Worm (Caenorhabditis elegans) whole organism, midembryonic: ENCODE measurements around the gene T19C4.1.

Experiments
- T22C8.4 ChIP-seq: fragments of 200-800 bp; sonication (Bioruptor generic); IDR thresholded peaks from 2 replicates; pipeline ENCODE4 v1.3.6; 2022; ENCODE audit warnings: missing genetic modification characterization, missing compliant biosample characterization
- flt-1 ChIP-seq: fragments of 200-800 bp; sonication (Bioruptor generic); IDR thresholded peaks from 2 replicates; pipeline ENCODE4 v1.3.6; 2022; ENCODE audit warnings: missing genetic modification characterization, missing compliant biosample characterization
- ztf-29 ChIP-seq: fragments of 200-800 bp; sonication (Bioruptor generic); IDR thresholded peaks from 2 replicates; pipeline ENCODE4 v1.3.6; 2022; ENCODE audit warnings: missing genetic modification reagents, missing genetic modification characterization, missing compliant biosample characterization

ce11 chrV:11119294-11119755 lies 30.2 kb upstream of the T19C4.1 start, which contains the start of gene scb-1:
- TF ChIP-seq T22C8.4 (GFP tag; lab: Robert Waterston, UW) (no peak), flt-1 (no peak), ztf-29 (GFP tag; lab: Robert Waterston, UW) (no peak)
